Worm (Caenorhabditis elegans) whole organism, young adult: ENCODE results near the gene mdt-9.
A peak's percentile ranks its signal among the peaks of the same experiment; 100 is the strongest.

Experiments used
- C06A6.2 ChIP-seq: fragments of 200-800 bp; sonication (Bioruptor generic); conservative IDR thresholded peaks from 2 replicates; pipeline ENCODE4 v1.3.6; 2022; ENCODE audit warnings: missing genetic modification characterization, missing compliant biosample characterization
- F22D6.2 ChIP-seq: sonication (generic microtip); optimal IDR thresholded peaks from 2 replicates; lab custom pipeline; 2016; ENCODE audit warnings: mild to moderate bottlenecking, missing genetic modification characterization, missing compliant biosample characterization
- F33H1.4 ChIP-seq: fragments of 200-800 bp; sonication (Bioruptor generic); IDR thresholded peaks from 2 replicates; pipeline ENCODE4 v1.3.6; 2022; ENCODE audit warnings: missing genetic modification reagents, missing genetic modification characterization, missing compliant biosample characterization
- K12H6.12 ChIP-seq: fragments of 200-800 bp; sonication (Bioruptor generic); optimal IDR thresholded peaks from 2 replicates; lab custom pipeline; 2018; ENCODE audit warnings: mild to moderate bottlenecking, missing genetic modification characterization, missing compliant biosample characterization
- T26A5.8 ChIP-seq: sonication (generic microtip); optimal IDR thresholded peaks from 2 replicates; lab custom pipeline; 2016; ENCODE audit warnings: missing genetic modification characterization, missing compliant biosample characterization
- Y53F4B.3 ChIP-seq: fragments of 200-800 bp; sonication (Bioruptor generic); IDR thresholded peaks from 2 replicates; pipeline ENCODE4 v1.3.6; 2022; ENCODE audit warnings: missing genetic modification reagents, missing genetic modification characterization, missing compliant biosample characterization
- Y53G8AR.9 ChIP-seq: fragments of 200-800 bp; sonication (Bioruptor generic); conservative IDR thresholded peaks from 2 replicates; pipeline ENCODE4 v1.3.6; 2022; ENCODE audit warnings: missing genetic modification reagents, missing genetic modification characterization, missing compliant biosample characterization
- Y67H2A.10 ChIP-seq: fragments of 200-800 bp; sonication (Bioruptor generic); conservative IDR thresholded peaks from 2 replicates; pipeline ENCODE4 v1.3.6; 2022; ENCODE audit warnings: missing genetic modification reagents, missing genetic modification characterization, missing compliant biosample characterization
- Y79H2A.3 ChIP-seq: fragments of 200-800 bp; sonication (Bioruptor generic); conservative IDR thresholded peaks from 2 replicates; pipeline ENCODE4 v1.3.6; 2022; ENCODE audit warnings: missing genetic modification reagents, missing genetic modification characterization, missing compliant biosample characterization
- Y95B8A.8 ChIP-seq: fragments of 200-800 bp; sonication (Bioruptor generic); IDR thresholded peaks from 2 replicates; pipeline ENCODE4 v1.3.6; 2022; ENCODE audit warnings: missing genetic modification reagents, missing genetic modification characterization, missing compliant biosample characterization
- ZK185.1 ChIP-seq: sonication (generic microtip); optimal IDR thresholded peaks from 2 replicates; lab custom pipeline; 2016; ENCODE audit warnings: mild to moderate bottlenecking, missing genetic modification characterization, missing compliant biosample characterization; ENCODE audit not compliant: poor library complexity, severe bottlenecking
- aptf-3 ChIP-seq: fragments of 200-800 bp; sonication (Bioruptor generic); IDR thresholded peaks from 2 replicates; pipeline ENCODE4 v1.3.6; 2022; ENCODE audit warnings: missing genetic modification characterization, missing compliant biosample characterization
- athp-1 ChIP-seq: sonication (generic microtip); optimal IDR thresholded peaks from 2 replicates; lab custom pipeline; 2017; ENCODE audit warnings: mild to moderate bottlenecking, missing genetic modification characterization, missing compliant biosample characterization
- attf-3 ChIP-seq: fragments of 200-800 bp; sonication (Bioruptor generic); conservative IDR thresholded peaks from 2 replicates; pipeline ENCODE4 v1.3.6; 2022; ENCODE audit warnings: missing genetic modification reagents, missing genetic modification characterization, missing compliant biosample characterization
- attf-6 ChIP-seq: fragments of 200-800 bp; sonication (Bioruptor generic); IDR thresholded peaks from 2 replicates; pipeline ENCODE4 v1.3.6; 2022; ENCODE audit warnings: missing genetic modification reagents, missing genetic modification characterization, missing compliant biosample characterization
- bed-2 ChIP-seq: fragments of 200-800 bp; sonication (Bioruptor generic); IDR thresholded peaks from 2 replicates; pipeline ENCODE4 v1.3.6; 2022; ENCODE audit warnings: missing genetic modification reagents, missing genetic modification characterization, missing compliant biosample characterization
- ceh-27 ChIP-seq: fragments of 200-800 bp; sonication (Bioruptor generic); optimal IDR thresholded peaks from 2 replicates; lab custom pipeline; 2018; ENCODE audit warnings: mild to moderate bottlenecking, missing genetic modification characterization, moderate library complexity, missing compliant biosample characterization
- ceh-79 ChIP-seq: sonication (generic microtip); optimal IDR thresholded peaks from 2 replicates; lab custom pipeline; 2017; ENCODE audit warnings: mild to moderate bottlenecking, missing genetic modification characterization, missing compliant biosample characterization
- chd-7 ChIP-seq: sonication (generic microtip); optimal IDR thresholded peaks from 2 replicates; lab custom pipeline; 2016; ENCODE audit warnings: mild to moderate bottlenecking, missing genetic modification characterization, moderate library complexity, missing compliant biosample characterization
- die-1 ChIP-seq: sonication (generic microtip); optimal IDR thresholded peaks from 2 replicates; lab custom pipeline; 2016; ENCODE audit warnings: missing genotype, mild to moderate bottlenecking, missing genetic modification characterization, missing compliant biosample characterization
- dox-1 ChIP-seq: fragments of 200-800 bp; sonication (Bioruptor generic); IDR thresholded peaks from 2 replicates; pipeline ENCODE4 v1.3.6; 2022; ENCODE audit warnings: missing genetic modification reagents, missing genetic modification characterization, missing compliant biosample characterization
- egl-18 ChIP-seq: fragments of 200-800 bp; sonication (Bioruptor generic); IDR thresholded peaks from 2 replicates; pipeline ENCODE4 v1.3.6; 2022; ENCODE audit warnings: missing genetic modification reagents, missing genetic modification characterization, missing compliant biosample characterization
- hlh-12 ChIP-seq: sonication (generic microtip); optimal IDR thresholded peaks from 2 replicates; lab custom pipeline; 2016; ENCODE audit warnings: missing genetic modification characterization, missing compliant biosample characterization
- let-607 ChIP-seq, 2 experiments: fragments of 200-800 bp in 1 of 2; sonication (Bioruptor generic) in 1 of 2; sonication (generic microtip) in 1 of 2; optimal IDR thresholded peaks; 2 replicates each; lab custom pipeline; 2016 to 2018; ENCODE audit warnings: mild to moderate bottlenecking in 2 of 2, missing compliant biosample characterization in 2 of 2, missing genetic modification characterization in 2 of 2, moderate library complexity in 2 of 2, missing genotype in 1 of 2
- lin-26 ChIP-seq: fragments of 200-800 bp; sonication (Bioruptor generic); IDR thresholded peaks from 2 replicates; pipeline ENCODE4 v1.3.6; 2022; ENCODE audit warnings: missing genetic modification reagents, missing genetic modification characterization, missing compliant biosample characterization
- lin-40 ChIP-seq: sonication (generic microtip); optimal IDR thresholded peaks from 2 replicates; lab custom pipeline; 2016; ENCODE audit warnings: missing genetic modification characterization, mild to moderate bottlenecking, missing compliant biosample characterization, missing genotype, missing genetic modification reagents
- madf-10 ChIP-seq: sonication (generic microtip); optimal IDR thresholded peaks from 2 replicates; lab custom pipeline; 2016; ENCODE audit warnings: mild to moderate bottlenecking, missing genetic modification characterization, missing compliant biosample characterization
- madf-8 ChIP-seq: fragments of 200-800 bp; sonication (Bioruptor generic); conservative IDR thresholded peaks from 2 replicates; pipeline ENCODE4 v1.3.6; 2022; ENCODE audit warnings: missing genetic modification reagents, missing genetic modification characterization, missing compliant biosample characterization
- mcd-1 ChIP-seq: fragments of 200-800 bp; sonication (Bioruptor generic); IDR thresholded peaks from 2 replicates; pipeline ENCODE4 v1.3.6; 2022; ENCODE audit warnings: missing genetic modification reagents, missing genetic modification characterization, missing compliant biosample characterization
- nhr-80 ChIP-seq: sonication (generic microtip); optimal IDR thresholded peaks from 2 replicates; lab custom pipeline; 2016; ENCODE audit warnings: missing genetic modification characterization, missing compliant biosample characterization
- rec-8 ChIP-seq, 2 experiments: sonication (generic microtip); optimal IDR thresholded peaks; 2 replicates each; lab custom pipeline; 2016; ENCODE audit warnings: mild to moderate bottlenecking in 2 of 2, missing genetic modification characterization in 2 of 2, missing genetic modification reagents in 2 of 2, missing genotype in 2 of 2, missing biosample characterization in 1 of 2, missing compliant biosample characterization in 1 of 2, moderate library complexity in 1 of 2
- repo-1 ChIP-seq: sonication (generic microtip); optimal IDR thresholded peaks from 2 replicates; lab custom pipeline; 2017; ENCODE audit warnings: mild to moderate bottlenecking, missing genetic modification characterization, missing compliant biosample characterization
- sea-2 ChIP-seq: fragments of 200-800 bp; sonication (Bioruptor generic); IDR thresholded peaks from 2 replicates; pipeline ENCODE4 v1.3.6; 2022; ENCODE audit warnings: missing genetic modification characterization, missing compliant biosample characterization
- snpc-1.1 ChIP-seq: sonication (generic microtip); optimal IDR thresholded peaks from 2 replicates; lab custom pipeline; 2017; ENCODE audit warnings: missing genetic modification characterization, mild to moderate bottlenecking, missing compliant biosample characterization, antibody characterized with exemption, moderate library complexity, missing genotype, missing genetic modification reagents; ENCODE audit not compliant: insufficient read depth
- somi-1 ChIP-seq: fragments of 200-800 bp; sonication (Bioruptor generic); optimal IDR thresholded peaks from 2 replicates; lab custom pipeline; 2018; ENCODE audit warnings: mild to moderate bottlenecking, missing genetic modification characterization, missing compliant biosample characterization
- unc-130 ChIP-seq: sonication (generic microtip); optimal IDR thresholded peaks from 2 replicates; lab custom pipeline; 2016; ENCODE audit warnings: missing genetic modification reagents, missing genetic modification characterization, missing compliant biosample characterization
- unc-62 ChIP-seq: fragments of 150-350 bp; optimal IDR thresholded peaks from 2 replicates; lab custom pipeline; 2014; ENCODE audit warnings: missing biosample characterization, missing genetic modification reagents, missing genetic modification characterization
- ztf-18 ChIP-seq: sonication (generic microtip); optimal IDR thresholded peaks from 2 replicates; lab custom pipeline; 2016; ENCODE audit warnings: missing genotype, mild to moderate bottlenecking, missing genetic modification characterization, missing compliant biosample characterization

The mdt-9 gene

DNA sequence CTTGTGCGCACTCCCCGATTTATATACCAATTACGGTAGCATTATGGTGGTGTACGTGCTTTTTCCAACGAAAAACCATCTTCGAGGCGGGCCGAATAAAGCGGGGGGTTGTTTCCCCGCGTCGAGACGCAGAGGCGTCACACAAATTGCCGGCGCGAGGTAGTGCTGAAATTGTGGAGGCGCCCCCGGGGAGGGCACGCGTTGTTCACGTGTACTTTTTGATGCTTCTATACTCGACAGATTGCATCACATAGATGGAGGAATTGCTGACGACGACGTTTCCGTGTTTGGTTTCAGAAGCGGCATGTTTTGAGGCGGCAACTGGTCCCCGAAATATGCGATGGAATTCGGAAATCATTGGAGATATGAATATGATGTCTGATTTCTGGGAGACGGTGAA lies 9.1 kb downstream of the mdt-9 start (continued):
- TF ChIP-seq ceh-79 (tag; lab: Kevin White, UChicago) (no peak), K12H6.12 (tag; lab: Kevin White, UChicago) (peak; percentile 82), sea-2 (no peak), let-607 (tag; optimal IDR thresholded peaks at IDR 0.05; lab: Kevin White, UChicago) (peak in 1 of 2 experiments; percentile 49), snpc-1.1 (tag; lab: Kevin White, UChicago) (no peak), Y53G8AR.9 (GFP tag; lab: Robert Waterston, UW) (no peak), rec-8 (tag; optimal IDR thresholded peaks at IDR 0.05; lab: Kevin White, UChicago) (no peak), aptf-3 (no peak), F33H1.4 (no peak), bed-2 (GFP tag; lab: Robert Waterston, UW) (no peak), madf-10 (tag; lab: Kevin White, UChicago) (peak; percentile 33), ZK185.1 (tag; lab: Kevin White, UChicago) (no peak), unc-130 (no peak), attf-6 (GFP tag; lab: Robert Waterston, UW) (no peak), F22D6.2 (tag; lab: Kevin White, UChicago) (peak; percentile 19), Y67H2A.10 (no peak), die-1 (no peak), somi-1 (GFP tag; lab: Kevin White, UChicago) (peak; percentile 85), T26A5.8 (no peak), ztf-18 (peak; percentile 58), lin-26 (GFP tag; lab: Robert Waterston, UW) (0 out of 2 replicates have a peak, but pooled peaks have one; percentile 43), Y95B8A.8 (GFP tag; lab: Robert Waterston, UW) (no peak), athp-1 (tag; lab: Kevin White, UChicago) (no peak), chd-7 (tag; lab: Kevin White, UChicago) (peak; percentile 88), Y53F4B.3 (no peak), dox-1 (GFP tag; lab: Robert Waterston, UW) (peak; percentile 62; the same call in 1 of the 2 replicates), ceh-27 (GFP tag; lab: Kevin White, UChicago) (peak; percentile 84), mcd-1 (GFP tag; lab: Robert Waterston, UW) (peak; percentile 77), C06A6.2 (peak; percentile 77; the same call in 1 of the 2 replicates), Y79H2A.3 (GFP tag; lab: Robert Waterston, UW) (no peak), attf-3 (no peak), nhr-80 (peak; percentile 57), madf-8 (no peak), unc-62 (GFP tag; lab: Kevin White, UChicago) (no peak), hlh-12 (tag; lab: Kevin White, UChicago) (no peak), egl-18 (GFP tag; lab: Robert Waterston, UW) (no peak)

DNA sequence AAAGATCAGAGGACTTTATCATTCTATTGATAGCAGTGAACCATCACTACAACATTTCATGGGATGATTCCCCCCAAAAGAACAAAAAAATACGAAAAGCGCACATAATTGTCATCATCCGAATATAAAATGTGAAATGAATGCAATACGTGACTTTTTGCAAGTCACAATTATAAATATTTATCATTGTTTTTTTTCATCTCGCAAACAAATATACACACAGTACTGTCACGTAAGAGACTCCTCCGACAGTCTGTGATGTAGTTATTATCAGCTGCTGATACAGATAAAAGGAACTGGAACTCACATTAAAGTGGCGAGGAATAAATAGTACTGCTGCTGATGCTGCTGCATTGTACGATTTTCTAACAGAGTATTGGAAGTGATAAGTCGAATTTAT lies 10.2 kb downstream of the mdt-9 start:
- TF ChIP-seq repo-1 (tag; lab: Kevin White, UChicago) (no peak), lin-40 (tag; lab: Kevin White, UChicago) (peak; percentile 15), nhr-80 (peak; percentile 37), ZK185.1 (tag; lab: Kevin White, UChicago) (peak; percentile 27)
